Fruit fly (Drosophila melanogaster): Measurements from ENCODE around the gene cbt.

Gene cbt

dm6 chr2L:481757-482450 is 2.4 kb upstream of the cbt start:
- TF ChIP-seq CG8478 (optimal IDR thresholded peaks at IDR 0.05) = no peak
- TF ChIP-seq CTCF (optimal IDR thresholded peaks at IDR 0.05) = no peak

dm6 chr2L:481400-481756 is 1.9 kb upstream of the cbt start:
- TF ChIP-seq CG8478 (optimal IDR thresholded peaks at IDR 0.05) (no peak), CTCF (optimal IDR thresholded peaks at IDR 0.05) (no peak)

dm6 chr2L:480638-481399 is 1.3 kb upstream of the cbt start:
- no peak for TF ChIP-seq CG8478 (optimal IDR thresholded peaks at IDR 0.05)
- TF ChIP-seq CTCF (optimal IDR thresholded peaks at IDR 0.05) = no peak

dm6 chr2L:480196-480511 is 666 bp upstream of the cbt start:
- TF ChIP-seq CG8478 (optimal IDR thresholded peaks at IDR 0.05) (no peak), CTCF (optimal IDR thresholded peaks at IDR 0.05) (no peak)

- TF ChIP-seq CG8478 (optimal IDR thresholded peaks at IDR 0.05) = no peak
- TF ChIP-seq CTCF (optimal IDR thresholded peaks at IDR 0.05) = no peak
Measured at dm6 chr2L:478749-479482, 572 bp downstream of the cbt start.

- TF ChIP-seq CTCF (optimal IDR thresholded peaks at IDR 0.05) = no peak
- TF ChIP-seq CG8478 (optimal IDR thresholded peaks at IDR 0.05) = no peak
Measured at dm6 chr2L:478173-478572, 1.3 kb downstream of the cbt start.

- TF ChIP-seq CG8478 (optimal IDR thresholded peaks at IDR 0.05) (no peak), CTCF (optimal IDR thresholded peaks at IDR 0.05) (no peak)
Measured at dm6 chr2L:475920-476319, 3.6 kb downstream of the cbt start, which contains the start of gene ush. Gene ush (plus strand): TSS chr2L:476220.

dm6 chr2L:472829-473228 is 6.7 kb downstream of the cbt start, which contains the start of gene MED15:
Gene MED15 (plus strand): TSS chr2L:473013.
- no peak for TF ChIP-seq CTCF (optimal IDR thresholded peaks at IDR 0.05)
- TF ChIP-seq CG8478 (optimal IDR thresholded peaks at IDR 0.05) = no peak

dm6 chr2L:472073-472590 is 7.4 kb downstream of the cbt start, which contains the start of gene CG4297:
Gene CG4297 (minus strand): TSS chr2L:472200.
- no peak for TF ChIP-seq CTCF (optimal IDR thresholded peaks at IDR 0.05)

dm6 chr2L:471021-471479 is 8.4 kb downstream of the cbt start:
- TF ChIP-seq CTCF (optimal IDR thresholded peaks at IDR 0.05) (no peak), CG8478 (optimal IDR thresholded peaks at IDR 0.05) (no peak)

dm6 chr2L:470336-470934 is 9.1 kb downstream of the cbt start:
- TF ChIP-seq CTCF (optimal IDR thresholded peaks at IDR 0.05) (no peak), CG8478 (optimal IDR thresholded peaks at IDR 0.05) (no peak)

dm6 chr2L:469912-470311 is 9.6 kb downstream of the cbt start:
- TF ChIP-seq CG8478 (optimal IDR thresholded peaks at IDR 0.05) = no peak
- no peak for TF ChIP-seq CTCF (optimal IDR thresholded peaks at IDR 0.05)

- no peak for TF ChIP-seq CG8478 (optimal IDR thresholded peaks at IDR 0.05)
- no peak for TF ChIP-seq CTCF (optimal IDR thresholded peaks at IDR 0.05)
Measured at dm6 chr2L:468745-469358, 10.6 kb downstream of the cbt start.

dm6 chr2L:467683-468082 is 11.8 kb downstream of the cbt start:
- TF ChIP-seq CG8478 (optimal IDR thresholded peaks at IDR 0.05) (no peak), CTCF (optimal IDR thresholded peaks at IDR 0.05) (no peak)

dm6 chr2L:455738-456137 is 23.8 kb downstream of the cbt start:
- TF ChIP-seq CTCF (optimal IDR thresholded peaks at IDR 0.05) (no peak), CG8478 (optimal IDR thresholded peaks at IDR 0.05) (no peak)

Measured in S2 (cell line).